Worm (Caenorhabditis elegans): Measurements from ENCODE around the gene K09C8.7.

DNA sequence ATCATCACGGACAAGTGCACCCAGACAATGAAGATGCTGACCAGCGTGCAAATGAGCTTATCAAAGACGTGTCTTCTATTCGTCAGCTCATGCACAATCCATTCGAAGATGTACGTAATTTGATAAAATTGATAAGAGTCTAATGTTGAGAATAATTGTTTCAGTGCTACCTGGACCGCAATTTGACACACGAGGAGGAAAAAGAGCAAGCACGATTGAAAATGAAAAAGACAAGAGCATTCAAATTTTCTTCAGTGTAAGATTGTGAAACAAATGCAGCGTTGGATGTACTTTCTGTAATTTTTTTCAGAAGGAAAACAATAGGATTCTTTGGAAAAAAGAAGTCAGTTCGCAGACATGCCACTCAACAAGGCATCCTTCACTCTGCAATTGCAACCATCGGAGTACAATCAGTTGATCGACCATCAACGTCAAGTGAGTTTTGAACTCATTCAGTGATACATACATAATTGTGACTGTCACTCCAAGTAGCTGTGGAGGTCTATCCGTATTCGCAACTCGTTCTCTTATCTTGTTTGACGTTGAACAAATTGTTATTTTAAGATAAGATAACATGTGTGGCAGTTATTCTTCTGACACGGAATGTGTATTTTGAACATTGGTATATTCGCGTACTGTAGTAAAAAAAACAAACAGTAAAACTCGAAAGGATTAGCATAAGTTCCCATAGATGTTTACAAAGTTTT, 5.9 kb upstream of the K09C8.7 start:
- no peak for TF ChIP-seq egrh-3 (GFP tag; IDR thresholded peaks at IDR 0.05)
- TF ChIP-seq mel-28 (tag; optimal IDR thresholded peaks at IDR 0.05; ENCODE audit: borderline replicate concordance): no peak
- no peak for TF ChIP-seq nfya-1 (tag; optimal IDR thresholded peaks at IDR 0.05; ENCODE audit: borderline replicate concordance, insufficient read depth)
- no peak for TF ChIP-seq ama-1 (optimal IDR thresholded peaks at IDR 0.05)
- TF ChIP-seq ama-1 (GFP tag; optimal IDR thresholded peaks at IDR 0.05): no peak
- TF ChIP-seq ZK185.1 (tag; optimal IDR thresholded peaks at IDR 0.05; ENCODE audit: poor library complexity, severe bottlenecking): no peak
- TF ChIP-seq madf-6 (GFP tag; IDR thresholded peaks at IDR 0.05): no peak
- TF ChIP-seq tbx-9 (tag; optimal IDR thresholded peaks at IDR 0.05; ENCODE audit: borderline replicate concordance): no peak

Data from whole organism, young adult.